Worm (Caenorhabditis elegans) whole organism, L2 larva: ENCODE measurements around the gene K10B2.4.

Experiments
- C34F6.9 ChIP-seq: fragments of 150-350 bp; optimal IDR thresholded peaks from 2 replicates; lab custom pipeline; 2014; ENCODE audit warnings: missing biosample characterization, missing genetic modification characterization
- F13H6.1 ChIP-seq: sonication (generic microtip); optimal IDR thresholded peaks from 2 replicates; lab custom pipeline; 2016; ENCODE audit warnings: missing genetic modification characterization, missing compliant biosample characterization
- aly-2 ChIP-seq: fragments of 150-350 bp; optimal IDR thresholded peaks from 2 replicates; lab custom pipeline; 2014; ENCODE audit warnings: missing biosample characterization, missing genetic modification characterization
- ceh-82 ChIP-seq: fragments of 150-350 bp; optimal IDR thresholded peaks from 2 replicates; lab custom pipeline; 2014; ENCODE audit warnings: missing biosample characterization, missing genetic modification characterization
- crh-2 ChIP-seq: sonication (generic microtip); optimal IDR thresholded peaks from 2 replicates; lab custom pipeline; 2017; ENCODE audit warnings: missing biosample characterization, missing genetic modification characterization
- dmd-4 ChIP-seq: sonication (generic microtip); optimal IDR thresholded peaks from 2 replicates; lab custom pipeline; 2017; ENCODE audit warnings: missing biosample characterization, missing genetic modification characterization
- egl-27 ChIP-seq: sonication (generic microtip); optimal IDR thresholded peaks from 3 replicates; lab custom pipeline; 2017; ENCODE audit warnings: missing biosample characterization, missing genetic modification reagents, missing genetic modification characterization
- elt-1 ChIP-seq: fragments of 150-350 bp; optimal IDR thresholded peaks from 2 replicates; lab custom pipeline; 2014; ENCODE audit warnings: missing biosample characterization, missing genetic modification characterization
- fos-1 ChIP-seq: fragments of 150-350 bp; optimal IDR thresholded peaks from 2 replicates; lab custom pipeline; 2014; ENCODE audit warnings: missing biosample characterization, missing genetic modification characterization
- gmeb-1 ChIP-seq: fragments of 150-350 bp; optimal IDR thresholded peaks from 2 replicates; lab custom pipeline; 2014; ENCODE audit warnings: missing biosample characterization, missing genetic modification characterization
- lin-13 ChIP-seq: fragments of 150-350 bp; optimal IDR thresholded peaks from 2 replicates; lab custom pipeline; 2014; ENCODE audit warnings: missing biosample characterization, missing genetic modification reagents, missing genetic modification characterization
- lsy-2 ChIP-seq, 2 experiments: fragments of 150-350 bp in 1 of 2; sonication (generic microtip) in 1 of 2; optimal IDR thresholded peaks; 2 replicates each; lab custom pipeline; 2014 to 2017; ENCODE audit warnings: missing biosample characterization in 2 of 2, missing genetic modification characterization in 2 of 2
- mab-5 ChIP-seq: fragments of 150-350 bp; optimal IDR thresholded peaks from 2 replicates; lab custom pipeline; 2014; ENCODE audit warnings: missing biosample characterization, missing genetic modification characterization
- mbf-1 ChIP-seq: sonication (generic microtip); optimal IDR thresholded peaks from 2 replicates; lab custom pipeline; 2017; ENCODE audit warnings: missing biosample characterization, missing genetic modification characterization
- nhr-10 ChIP-seq: sonication (generic microtip); optimal IDR thresholded peaks from 2 replicates; lab custom pipeline; 2017; ENCODE audit warnings: missing biosample characterization, missing genetic modification characterization
- nhr-11 ChIP-seq: fragments of 150-350 bp; optimal IDR thresholded peaks from 2 replicates; lab custom pipeline; 2014; ENCODE audit warnings: missing biosample characterization, missing genetic modification characterization
- nhr-12 ChIP-seq: fragments of 150-350 bp; optimal IDR thresholded peaks from 2 replicates; lab custom pipeline; 2014; ENCODE audit warnings: missing biosample characterization, missing genetic modification characterization
- nhr-129 ChIP-seq: fragments of 150-350 bp; optimal IDR thresholded peaks from 2 replicates; lab custom pipeline; 2014; ENCODE audit warnings: missing biosample characterization, missing genetic modification characterization
- nhr-21 ChIP-seq: fragments of 150-350 bp; optimal IDR thresholded peaks from 2 replicates; lab custom pipeline; 2014; ENCODE audit warnings: missing biosample characterization, missing genetic modification characterization
- nhr-25 ChIP-seq: fragments of 150-350 bp; sonication (generic microtip); optimal IDR thresholded peaks from 3 replicates; lab custom pipeline; 2014; ENCODE audit warnings: missing biosample characterization, missing genetic modification characterization
- peb-1 ChIP-seq: fragments of 150-350 bp; optimal IDR thresholded peaks from 2 replicates; lab custom pipeline; 2014; ENCODE audit warnings: missing biosample characterization, missing genetic modification characterization
- sem-4 ChIP-seq: fragments of 150-350 bp; optimal IDR thresholded peaks from 2 replicates; lab custom pipeline; 2014; ENCODE audit warnings: missing biosample characterization, missing genetic modification reagents, missing genetic modification characterization
- skn-1 ChIP-seq: sonication (generic microtip); optimal IDR thresholded peaks from 2 replicates; lab custom pipeline; 2017; ENCODE audit warnings: missing biosample characterization, missing genetic modification characterization
- sma-3 ChIP-seq: sonication (generic microtip); optimal IDR thresholded peaks from 2 replicates; lab custom pipeline; 2016; ENCODE audit warnings: missing genetic modification reagents, missing genetic modification characterization, missing compliant biosample characterization
- sma-9 ChIP-seq, 2 experiments: fragments of 150-350 bp in 1 of 2; sonication (generic microtip) in 1 of 2; optimal IDR thresholded peaks; 2 replicates each; lab custom pipeline; 2014 to 2016; ENCODE audit warnings: missing genetic modification characterization in 2 of 2, mild to moderate bottlenecking in 1 of 2, missing biosample characterization in 1 of 2, missing compliant biosample characterization in 1 of 2, missing genetic modification reagents in 1 of 2, moderate library complexity in 1 of 2
- unc-39 ChIP-seq: fragments of 150-350 bp; optimal IDR thresholded peaks from 2 replicates; lab custom pipeline; 2014; ENCODE audit warnings: missing biosample characterization, missing genetic modification characterization
- unc-55 ChIP-seq: fragments of 150-350 bp; sonication (generic microtip); optimal IDR thresholded peaks from 3 replicates; lab custom pipeline; 2014; ENCODE audit warnings: missing biosample characterization, missing genetic modification reagents, missing genetic modification characterization
- ztf-1 ChIP-seq: fragments of 200-800 bp; sonication (Bioruptor generic); conservative IDR thresholded peaks from 2 replicates; pipeline ENCODE4 v1.3.6; 2022; ENCODE audit warnings: missing genetic modification characterization, missing compliant biosample characterization

The K10B2.4 gene

DNA sequence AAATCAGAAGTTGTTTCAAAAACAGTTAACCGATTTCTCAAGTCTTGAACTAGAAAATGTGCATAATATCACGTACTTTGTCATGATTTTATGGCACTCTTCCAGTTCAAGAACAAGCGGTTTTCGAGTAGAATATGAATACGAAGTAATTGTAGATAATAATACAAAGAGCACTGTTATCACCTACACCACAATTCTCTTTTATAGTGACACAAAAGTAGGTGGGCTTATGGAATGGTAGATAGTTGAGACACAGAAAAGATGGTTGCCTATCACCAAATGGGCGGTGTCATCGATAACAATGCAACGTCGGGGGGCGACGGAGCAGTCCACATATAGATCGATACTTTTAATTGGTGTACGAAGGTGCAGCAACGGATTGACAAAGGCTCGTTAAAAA is 32.1 kb downstream of the K10B2.4 start:
- TF ChIP-seq sma-9 (GFP tag; optimal IDR thresholded peaks at IDR 0.05; lab: Kevin White, UChicago) (peak; percentile 17), sma-9 (tag; optimal IDR thresholded peaks at IDR 0.05; lab: Kevin White, UChicago) (no peak), mab-5 (tag; lab: Kevin White, UChicago) (no peak), skn-1 (peak; percentile 33), fos-1 (tag; lab: Kevin White, UChicago) (peak; percentile 95), gmeb-1 (tag; lab: Kevin White, UChicago) (peak; percentile 43), crh-2 (tag; lab: Kevin White, UChicago) (peak; percentile 43), egl-27 (tag; lab: Kevin White, UChicago) (no peak)
- TF ChIP-seq, all 48 proteins: peak for 5

DNA sequence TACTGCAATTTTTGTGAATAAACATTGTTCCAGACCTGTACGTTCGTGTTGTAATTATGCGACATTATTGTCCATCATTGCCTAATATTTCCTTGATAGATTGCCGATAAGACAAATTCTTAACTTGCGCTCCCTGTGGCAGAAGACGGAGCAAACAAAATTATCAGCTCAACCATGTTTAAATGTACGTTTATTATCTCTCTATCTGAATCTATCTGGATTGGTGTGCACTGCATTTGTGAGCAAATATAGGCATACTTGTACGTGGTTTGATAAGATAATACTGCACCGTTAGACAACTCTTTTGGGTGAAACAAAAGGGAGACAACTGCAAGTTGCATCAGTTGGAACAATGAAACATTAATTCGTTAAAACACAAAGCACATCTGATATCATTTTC is 33.4 kb downstream of the K10B2.4 start:
- no peak for TF ChIP-seq lin-13 (GFP tag; lab: Kevin White, UChicago)
- TF ChIP-seq sma-9 (GFP tag; optimal IDR thresholded peaks at IDR 0.05; lab: Kevin White, UChicago), result peak; percentile 67
- no peak for TF ChIP-seq sma-9 (tag; optimal IDR thresholded peaks at IDR 0.05; lab: Kevin White, UChicago)
- TF ChIP-seq nhr-129 (tag; lab: Kevin White, UChicago), result no peak
- peak; percentile 24 for TF ChIP-seq gmeb-1 (tag; lab: Kevin White, UChicago)
- peak; percentile 70 for TF ChIP-seq crh-2 (tag; lab: Kevin White, UChicago)
- peak; percentile 91 for TF ChIP-seq fos-1 (tag; lab: Kevin White, UChicago)
- TF ChIP-seq sma-3 (GFP tag; lab: Kevin White, UChicago), result peak; percentile 5
- peak; percentile 57 for TF ChIP-seq F13H6.1 (tag; lab: Kevin White, UChicago)
- no peak for TF ChIP-seq nhr-25 (tag; lab: Kevin White, UChicago)

- TF ChIP-seq elt-1 (tag; lab: Kevin White, UChicago) (no peak), unc-39 (tag; lab: Kevin White, UChicago) (no peak), sma-3 (GFP tag; lab: Kevin White, UChicago) (peak; percentile 50), fos-1 (tag; lab: Kevin White, UChicago) (peak; percentile 32)
Observed at ce11 chrII:6324086-6324485, 36.7 kb downstream of the K10B2.4 start, which contains the start of gene sma-6. TSS of gene sma-6 (plus strand) at chrII:6324484.

DNA sequence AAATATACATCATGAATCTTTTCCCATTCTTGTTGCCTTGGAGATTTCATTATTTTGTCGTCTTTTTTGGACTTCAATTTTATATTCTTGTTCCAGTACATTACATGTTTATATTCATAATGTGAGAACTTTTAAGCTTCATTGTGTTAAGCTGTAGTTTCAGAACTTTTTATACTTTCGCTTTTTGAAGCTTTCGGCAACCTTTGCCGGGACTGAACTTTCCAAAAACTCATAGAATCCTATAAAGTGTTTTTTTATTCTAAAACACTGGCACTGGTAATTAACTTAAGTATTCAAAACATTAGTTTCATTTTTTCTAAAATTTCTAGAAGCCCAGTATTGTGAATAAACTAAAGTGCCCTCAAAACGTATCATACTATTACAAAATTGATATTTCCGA is 37.8 kb downstream of the K10B2.4 start, which contains the start of gene C32D5.4:
Gene C32D5.4 (minus strand): TSS at position 101 of the 400 bp plus-strand sequence.
- no peak for TF ChIP-seq nhr-21 (tag; lab: Kevin White, UChicago)
- no peak for TF ChIP-seq C34F6.9 (tag; lab: Kevin White, UChicago)
- no peak for TF ChIP-seq mab-5 (tag; lab: Kevin White, UChicago)
- no peak for TF ChIP-seq nhr-11 (tag; lab: Kevin White, UChicago)
- TF ChIP-seq, all 48 proteins: peak for 0

- TF ChIP-seq nhr-10 (no peak), nhr-12 (tag; lab: Kevin White, UChicago) (no peak), mbf-1 (no peak), nhr-129 (tag; lab: Kevin White, UChicago) (no peak), ztf-1 (GFP tag; lab: Robert Waterston, UW) (no peak), sem-4 (tag; lab: Kevin White, UChicago) (no peak)
Observed at ce11 chrII:6322081-6322480, 38.7 kb downstream of the K10B2.4 start.

- TF ChIP-seq lin-13 (GFP tag; lab: Kevin White, UChicago) (peak; percentile 46), unc-39 (tag; lab: Kevin White, UChicago) (no peak), peb-1 (tag; lab: Kevin White, UChicago) (no peak), lsy-2 (tag; optimal IDR thresholded peaks at IDR 0.05; lab: Kevin White, UChicago) (peak; percentile 58 to 79), mab-5 (tag; lab: Kevin White, UChicago) (peak; percentile 41), aly-2 (no peak), sma-9 (GFP tag; optimal IDR thresholded peaks at IDR 0.05; lab: Kevin White, UChicago) (peak; percentile 16), sma-9 (tag; optimal IDR thresholded peaks at IDR 0.05; lab: Kevin White, UChicago) (no peak), gmeb-1 (tag; lab: Kevin White, UChicago) (peak; percentile 92), dmd-4 (no peak), crh-2 (tag; lab: Kevin White, UChicago) (peak; percentile 56), nhr-21 (tag; lab: Kevin White, UChicago) (no peak), ceh-82 (tag; lab: Kevin White, UChicago) (no peak), nhr-11 (tag; lab: Kevin White, UChicago) (no peak), egl-27 (tag; lab: Kevin White, UChicago) (no peak), C34F6.9 (tag; lab: Kevin White, UChicago) (peak; percentile 78), unc-55 (GFP tag; lab: Kevin White, UChicago) (peak; percentile 86)
Observed at ce11 chrII:6320655-6321388, 39.9 kb downstream of the K10B2.4 start, which contains the start of gene efr-3. TSS of gene efr-3 (minus strand) at chrII:6321159.
